Fruit fly (Drosophila melanogaster) whole organism, embryonic: ENCODE data around the gene Hexim.

Experiments used
- Aef1 ChIP-seq: fragments of 200-800 bp; sonication (Bioruptor generic); IDR thresholded peaks from 3 replicates; pipeline ENCODE4 v1.3.6; 2022; ENCODE audit warnings: missing biosample characterization, missing genetic modification characterization
- CG11560 ChIP-seq: fragments of 200-800 bp; sonication (Bioruptor generic); IDR thresholded peaks from 3 replicates; pipeline ENCODE4 v1.3.6; 2022; ENCODE audit warnings: missing biosample characterization, missing genetic modification characterization
- CG13123 ChIP-seq: fragments of 200-800 bp; sonication (Bioruptor generic); optimal IDR thresholded peaks from 2 replicates; lab custom pipeline; 2016; ENCODE audit warnings: missing biosample characterization, missing genetic modification characterization
- CG13894 ChIP-seq: fragments of 200-800 bp; sonication (Bioruptor generic); optimal IDR thresholded peaks from 3 replicates; lab custom pipeline; 2018; ENCODE audit warnings: missing biosample characterization, mild to moderate bottlenecking, missing genetic modification characterization, moderate library complexity
- CG15514 ChIP-seq: fragments of 200-800 bp; sonication (Bioruptor generic); optimal IDR thresholded peaks from 3 replicates; lab custom pipeline; 2017; ENCODE audit warnings: missing biosample characterization, missing genetic modification characterization, mild to moderate bottlenecking, moderate library complexity, missing genetic modification reagents
- CG1603 ChIP-seq: fragments of 200-800 bp; sonication (Bioruptor generic); optimal IDR thresholded peaks from 2 replicates; lab custom pipeline; 2019; ENCODE audit warnings: missing biosample characterization, mild to moderate bottlenecking, missing genetic modification characterization, moderate library complexity
- CG17328 ChIP-seq: fragments of 200-800 bp; sonication (Bioruptor generic); IDR thresholded peaks from 2 replicates; pipeline ENCODE4 v1.3.6; 2022; ENCODE audit warnings: missing biosample characterization, missing genetic modification characterization
- CG17385 ChIP-seq: fragments of 200-800 bp; sonication (Bioruptor generic); optimal IDR thresholded peaks from 3 replicates; lab custom pipeline; 2018; ENCODE audit warnings: missing biosample characterization, mild to moderate bottlenecking, missing genetic modification characterization
- CG18599 ChIP-seq: fragments of 200-800 bp; sonication (Bioruptor generic); optimal IDR thresholded peaks from 3 replicates; lab custom pipeline; 2017; ENCODE audit warnings: missing biosample characterization, missing genetic modification characterization, mild to moderate bottlenecking, moderate library complexity, missing genetic modification reagents
- CG2129 ChIP-seq: fragments of 200-800 bp; sonication (Bioruptor generic); IDR thresholded peaks from 2 replicates; pipeline ENCODE4 v1.3.6; 2022; ENCODE audit warnings: missing biosample characterization, missing genetic modification characterization; ENCODE audit not compliant: partially characterized antibody
- CG2202 ChIP-seq: fragments of 200-800 bp; sonication (Bioruptor generic); optimal IDR thresholded peaks from 2 replicates; lab custom pipeline; 2018; ENCODE audit warnings: missing biosample characterization, mild to moderate bottlenecking, missing genetic modification characterization
- CG2678 ChIP-seq: fragments of 200-800 bp; sonication (Bioruptor generic); optimal IDR thresholded peaks from 3 replicates; lab custom pipeline; 2019; ENCODE audit warnings: missing biosample characterization, mild to moderate bottlenecking, missing genetic modification characterization, moderate library complexity
- CG3065 ChIP-seq: fragments of 200-800 bp; sonication (Bioruptor generic); optimal IDR thresholded peaks from 2 replicates; lab custom pipeline; 2016; ENCODE audit warnings: missing biosample characterization, missing genetic modification characterization
- CG3163 ChIP-seq: fragments of 200-800 bp; sonication (Bioruptor generic); optimal IDR thresholded peaks from 3 replicates; lab custom pipeline; 2016; ENCODE audit warnings: missing biosample characterization, missing genetic modification characterization
- CG32772 ChIP-seq: fragments of 200-800 bp; sonication (Bioruptor generic); IDR thresholded peaks from 2 replicates; pipeline ENCODE4 v1.3.6; 2022; ENCODE audit warnings: missing biosample characterization, missing genetic modification characterization
- CG34376 ChIP-seq: fragments of 200-800 bp; sonication (Bioruptor generic); optimal IDR thresholded peaks from 2 replicates; lab custom pipeline; 2018; ENCODE audit warnings: missing biosample characterization, mild to moderate bottlenecking, missing genetic modification characterization
- CG6254 ChIP-seq: fragments of 200-800 bp; sonication (Bioruptor generic); optimal IDR thresholded peaks from 3 replicates; lab custom pipeline; 2017; ENCODE audit warnings: mild to moderate bottlenecking, missing biosample characterization, missing genetic modification reagents, missing genetic modification characterization
- CG7786 ChIP-seq: fragments of 200-800 bp; sonication (Bioruptor generic); optimal IDR thresholded peaks from 2 replicates; lab custom pipeline; 2016; ENCODE audit warnings: missing biosample characterization, missing genetic modification characterization
- CG8089 ChIP-seq: fragments of 200-800 bp; sonication (Bioruptor generic); optimal IDR thresholded peaks from 3 replicates; lab custom pipeline; 2016; ENCODE audit warnings: missing biosample characterization, missing genetic modification characterization
- CG8478 ChIP-seq: fragments of >200 bp; optimal IDR thresholded peaks from 2 replicates; lab custom pipeline; 2018
- Camta ChIP-seq: fragments of 200-800 bp; sonication (Bioruptor generic); optimal IDR thresholded peaks from 2 replicates; lab custom pipeline; 2016; ENCODE audit warnings: missing biosample characterization, missing genetic modification characterization
- E2f2 ChIP-seq: fragments of 200-800 bp; sonication (Bioruptor generic); IDR thresholded peaks from 2 replicates; pipeline ENCODE4 v1.3.6; 2022; ENCODE audit warnings: missing biosample characterization, missing genetic modification characterization
- Eip74EF ChIP-seq, 2 experiments: fragments of 200-800 bp in 1 of 2; fragments of >200 bp in 1 of 2; sonication (Bioruptor generic) in 1 of 2; optimal IDR thresholded peaks; 2 replicates each; lab custom pipeline; 2017 to 2019; ENCODE audit warnings: missing biosample characterization in 2 of 2, missing genetic modification characterization in 2 of 2, mild to moderate bottlenecking in 1 of 2, moderate library complexity in 1 of 2
- Ets97D ChIP-seq: fragments of 200-800 bp; sonication (Bioruptor generic); optimal IDR thresholded peaks from 3 replicates; lab custom pipeline; 2016; ENCODE audit warnings: missing biosample characterization, missing genetic modification characterization
- Fer3 ChIP-seq: fragments of 200-800 bp; sonication (Bioruptor generic); optimal IDR thresholded peaks from 2 replicates; lab custom pipeline; 2018; ENCODE audit warnings: missing biosample characterization, mild to moderate bottlenecking, missing genetic modification characterization, moderate library complexity
- H15 ChIP-seq: fragments of 200-800 bp; sonication (Bioruptor generic); IDR thresholded peaks from 3 replicates; pipeline ENCODE4 v1.3.6; 2022; ENCODE audit warnings: missing biosample characterization, missing genetic modification characterization
- Hmr ChIP-seq: fragments of 200-800 bp; sonication (Bioruptor generic); optimal IDR thresholded peaks from 3 replicates; lab custom pipeline; 2017; ENCODE audit warnings: mild to moderate bottlenecking, missing biosample characterization, missing genetic modification reagents, missing genetic modification characterization
- Hmx ChIP-seq: fragments of 200-800 bp; sonication (Bioruptor generic); optimal IDR thresholded peaks from 2 replicates; lab custom pipeline; 2016; ENCODE audit warnings: missing biosample characterization, missing genetic modification characterization
- Jarid2 ChIP-seq: fragments of 200-800 bp; sonication (Bioruptor generic); optimal IDR thresholded peaks from 3 replicates; lab custom pipeline; 2017; ENCODE audit warnings: mild to moderate bottlenecking, missing biosample characterization, missing genetic modification reagents, missing genetic modification characterization
- Mad ChIP-seq: fragments of 200-800 bp; sonication (Bioruptor generic); optimal IDR thresholded peaks from 2 replicates; lab custom pipeline; 2016; ENCODE audit warnings: missing biosample characterization, missing genetic modification characterization
- Max ChIP-seq: fragments of 200-800 bp; sonication (Bioruptor generic); optimal IDR thresholded peaks from 2 replicates; lab custom pipeline; 2016; ENCODE audit warnings: missing biosample characterization, mild to moderate bottlenecking, missing genetic modification characterization
- Neu2 ChIP-seq: fragments of 200-800 bp; sonication (Bioruptor generic); optimal IDR thresholded peaks from 3 replicates; lab custom pipeline; 2016; ENCODE audit warnings: missing biosample characterization, missing genetic modification characterization, borderline replicate concordance
- Nf-YA ChIP-seq: fragments of 200-800 bp; sonication (Bioruptor generic); IDR thresholded peaks from 2 replicates; pipeline ENCODE4 v1.3.6; 2022; ENCODE audit warnings: missing biosample characterization, missing genetic modification characterization
- Oaz ChIP-seq: fragments of 200-800 bp; sonication (Bioruptor generic); IDR thresholded peaks from 2 replicates; pipeline ENCODE4 v1.3.6; 2022; ENCODE audit warnings: missing biosample characterization, missing genetic modification characterization
- br ChIP-seq: fragments of >200 bp; optimal IDR thresholded peaks from 2 replicates; lab custom pipeline; 2017
- chinmo ChIP-seq: fragments of 200-800 bp; sonication (Bioruptor generic); IDR thresholded peaks from 4 replicates; pipeline ENCODE4 v1.3.6; 2022; ENCODE audit warnings: missing biosample characterization, missing genetic modification characterization; ENCODE audit not compliant: partially characterized antibody
- chm ChIP-seq: fragments of 200-800 bp; sonication (Bioruptor generic); IDR thresholded peaks from 2 replicates; pipeline ENCODE4 v1.3.6; 2022; ENCODE audit warnings: missing biosample characterization, missing genetic modification characterization
- crol ChIP-seq: fragments of 200-800 bp; sonication (Bioruptor generic); IDR thresholded peaks from 2 replicates; pipeline ENCODE4 v1.3.6; 2022; ENCODE audit warnings: missing biosample characterization, missing genetic modification characterization
- en ChIP-seq: fragments of 200-800 bp; sonication (Bioruptor generic); optimal IDR thresholded peaks from 2 replicates; lab custom pipeline; 2016; ENCODE audit warnings: missing biosample characterization, missing genetic modification characterization
- exex ChIP-seq: fragments of 200-800 bp; sonication (Bioruptor generic); optimal IDR thresholded peaks from 4 replicates; lab custom pipeline; 2018; ENCODE audit warnings: missing biosample characterization, mild to moderate bottlenecking, missing genetic modification characterization, moderate library complexity
- gem ChIP-seq: fragments of 200-800 bp; sonication (Bioruptor generic); optimal IDR thresholded peaks from 2 replicates; lab custom pipeline; 2019; ENCODE audit warnings: missing biosample characterization, mild to moderate bottlenecking, missing genetic modification characterization, moderate library complexity
- nom ChIP-seq: fragments of 200-800 bp; sonication (Bioruptor generic); optimal IDR thresholded peaks from 2 replicates; lab custom pipeline; 2017; ENCODE audit warnings: missing biosample characterization, missing genetic modification characterization, mild to moderate bottlenecking, moderate library complexity, missing genetic modification reagents
- oc ChIP-seq: fragments of 200-800 bp; sonication (Bioruptor generic); optimal IDR thresholded peaks from 2 replicates; lab custom pipeline; 2018; ENCODE audit warnings: missing biosample characterization, mild to moderate bottlenecking, missing genetic modification characterization, moderate library complexity
- otp ChIP-seq: fragments of 200-800 bp; sonication (Bioruptor generic); IDR thresholded peaks from 3 replicates; pipeline ENCODE4, ENCODE4 v1.3.6; 2022; ENCODE audit warnings: missing biosample characterization, missing genetic modification characterization
- row ChIP-seq: fragments of 200-800 bp; sonication (Bioruptor generic); IDR thresholded peaks from 3 replicates; pipeline ENCODE4 v1.3.6; 2022; ENCODE audit warnings: missing biosample characterization, missing genetic modification characterization
- sr ChIP-seq: fragments of 200-800 bp; sonication (Bioruptor generic); IDR thresholded peaks from 3 replicates; pipeline ENCODE4 v1.3.6; 2022; ENCODE audit warnings: missing biosample characterization, missing genetic modification characterization
- tio ChIP-seq: fragments of 200-800 bp; sonication (Bioruptor generic); optimal IDR thresholded peaks from 2 replicates; lab custom pipeline; 2017; ENCODE audit warnings: missing biosample characterization, missing genetic modification characterization, inconsistent platforms
- tll ChIP-seq, 2 experiments: fragments of 200-800 bp in 1 of 2; fragments of >200 bp in 1 of 2; sonication (Bioruptor generic) in 1 of 2; optimal IDR thresholded peaks; 2 replicates each; lab custom pipeline; 2017 to 2019; ENCODE audit warnings: missing biosample characterization in 2 of 2, missing genetic modification characterization in 2 of 2, mild to moderate bottlenecking in 1 of 2, moderate library complexity in 1 of 2
- wek ChIP-seq: fragments of 200-800 bp; sonication (Bioruptor generic); optimal IDR thresholded peaks from 3 replicates; lab custom pipeline; 2018; ENCODE audit warnings: missing biosample characterization, mild to moderate bottlenecking, missing genetic modification characterization, moderate library complexity

The Hexim gene

dm6 chr3R:14656760-14657604 lies 2.3 kb upstream of the Hexim start, which contains the start of gene CG3505 (continued):
- TF ChIP-seq Camta (peak; percentile 32), tll (GFP tag; optimal IDR thresholded peaks at IDR 0.05; lab: Kevin White, UChicago) (no peak), CG11560 (tag; lab: Robert Waterston, UW) (no peak), CG2202 (tag; lab: Kevin White, UChicago) (no peak), wek (GFP tag; lab: Kevin White, UChicago) (peak; percentile 26), CG17385 (GFP tag; lab: Kevin White, UChicago) (peak; percentile 50), tio (GFP tag; lab: Kevin White, UChicago) (no peak), CG7786 (GFP tag; lab: Kevin White, UChicago) (no peak), Oaz (GFP tag; lab: Robert Waterston, UW) (no peak), sr (GFP tag; lab: Robert Waterston, UW) (no peak), CG2678 (tag; lab: Kevin White, UChicago) (no peak), Eip74EF (GFP tag; optimal IDR thresholded peaks at IDR 0.05; lab: Kevin White, UChicago) (no peak), CG13894 (tag; lab: Kevin White, UChicago) (peak; percentile 95), chinmo (GFP tag; lab: Robert Waterston, UW) (0 out of 4 replicates have a peak, but pooled peaks have one; percentile 48), br (no peak), row (GFP tag; lab: Robert Waterston, UW) (peak; percentile 68), chm (GFP tag; lab: Robert Waterston, UW) (peak; percentile 33; the same call in 1 of the 2 replicates), crol (GFP tag; lab: Robert Waterston, UW) (no peak), Max (GFP tag; lab: Kevin White, UChicago) (no peak), Mad (GFP tag; lab: Kevin White, UChicago) (no peak), nom (GFP tag; lab: Kevin White, UChicago) (no peak), en (GFP tag; lab: Kevin White, UChicago) (no peak), H15 (no peak), CG6254 (no peak), Hmx (no peak), Aef1 (GFP tag; lab: Robert Waterston, UW) (no peak), Jarid2 (GFP tag; lab: Kevin White, UChicago) (no peak), CG8089 (GFP tag; lab: Kevin White, UChicago) (no peak), Hmr (GFP tag; lab: Kevin White, UChicago) (peak; percentile 50), CG8478 (lab: Kevin White, UChicago) (no peak), CG3163 (GFP tag; lab: Kevin White, UChicago) (no peak), Fer3 (tag; lab: Kevin White, UChicago) (peak; percentile 44), CG15514 (GFP tag; lab: Kevin White, UChicago) (peak; percentile 64), Nf-YA (GFP tag; lab: Robert Waterston, UW) (no peak), CG13123 (GFP tag; lab: Kevin White, UChicago) (no peak), CG2129 (GFP tag; lab: Robert Waterston, UW) (0 out of 2 replicates have a peak, but pooled peaks have one; percentile 21), CG32772 (GFP tag; lab: Robert Waterston, UW) (no peak), gem (no peak), CG17328 (GFP tag; lab: Robert Waterston, UW) (no peak), exex (tag; lab: Kevin White, UChicago) (no peak), oc (tag; lab: Kevin White, UChicago) (peak; percentile 33), otp (GFP tag; lab: Robert Waterston, UW) (no peak), CG34376 (GFP tag; lab: Kevin White, UChicago) (peak; percentile 77), CG3065 (GFP tag; lab: Kevin White, UChicago) (no peak), CG1603 (peak; percentile 60), E2f2 (GFP tag; lab: Robert Waterston, UW) (peak; percentile 100), CG18599 (GFP tag; lab: Kevin White, UChicago) (peak; percentile 42), Ets97D (GFP tag; lab: Kevin White, UChicago) (peak; percentile 83), Neu2 (GFP tag; lab: Kevin White, UChicago) (no peak)
